Fruit fly (Drosophila melanogaster) whole organism, embryonic: ENCODE measurements around the gene CG14221.

Experiments
- Aef1 ChIP-seq: fragments of 200-800 bp; sonication (Bioruptor generic); IDR thresholded peaks from 3 replicates; pipeline ENCODE4 v1.3.6; 2022; ENCODE audit warnings: missing biosample characterization, missing genetic modification characterization
- Atf3 ChIP-seq: fragments of 200-800 bp; sonication (Bioruptor generic); optimal IDR thresholded peaks from 3 replicates; lab custom pipeline; 2016; ENCODE audit warnings: missing biosample characterization, missing genetic modification characterization
- Bgb ChIP-seq: fragments of 200-800 bp; sonication (Bioruptor generic); IDR thresholded peaks from 2 replicates; pipeline ENCODE4 v1.3.6; 2022; ENCODE audit warnings: missing biosample characterization, missing genetic modification characterization; ENCODE audit not compliant: partially characterized antibody
- CG12219 ChIP-seq: fragments of 200-800 bp; sonication (Bioruptor generic); optimal IDR thresholded peaks from 3 replicates; lab custom pipeline; 2018; ENCODE audit warnings: missing biosample characterization, mild to moderate bottlenecking, missing genetic modification characterization
- CG12299 ChIP-seq: fragments of 200-800 bp; sonication (Bioruptor generic); optimal IDR thresholded peaks from 2 replicates; lab custom pipeline; 2018; ENCODE audit warnings: missing biosample characterization, mild to moderate bottlenecking, missing genetic modification characterization
- CG12769 ChIP-seq: fragments of 200-800 bp; sonication (Bioruptor generic); optimal IDR thresholded peaks from 2 replicates; lab custom pipeline; 2019; ENCODE audit warnings: missing biosample characterization, mild to moderate bottlenecking, missing genetic modification characterization, moderate library complexity
- CG14710 ChIP-seq: fragments of 200-800 bp; sonication (Bioruptor generic); optimal IDR thresholded peaks from 3 replicates; lab custom pipeline; 2019; ENCODE audit warnings: missing biosample characterization, mild to moderate bottlenecking, missing genetic modification characterization, moderate library complexity
- CG15514 ChIP-seq: fragments of 200-800 bp; sonication (Bioruptor generic); optimal IDR thresholded peaks from 3 replicates; lab custom pipeline; 2017; ENCODE audit warnings: missing biosample characterization, missing genetic modification characterization, mild to moderate bottlenecking, moderate library complexity, missing genetic modification reagents
- CG16815 ChIP-seq: fragments of 200-800 bp; sonication (Bioruptor generic); optimal IDR thresholded peaks from 3 replicates; lab custom pipeline; 2017; ENCODE audit warnings: missing biosample characterization, mild to moderate bottlenecking, missing genetic modification characterization
- CG18011 ChIP-seq: fragments of 200-800 bp; sonication (Bioruptor generic); optimal IDR thresholded peaks from 2 replicates; lab custom pipeline; 2017; ENCODE audit warnings: missing biosample characterization, missing genetic modification characterization, mild to moderate bottlenecking, moderate library complexity, missing genotype
- CG43689 ChIP-seq: fragments of 200-800 bp; sonication (Bioruptor generic); IDR thresholded peaks from 2 replicates; pipeline ENCODE4 v1.3.6; 2022; ENCODE audit warnings: missing biosample characterization, missing genetic modification characterization
- CG4617 ChIP-seq: fragments of 200-800 bp; sonication (Bioruptor generic); optimal IDR thresholded peaks from 3 replicates; lab custom pipeline; 2016; ENCODE audit warnings: missing biosample characterization, missing genetic modification characterization, borderline replicate concordance
- CG4854 ChIP-seq: fragments of 200-800 bp; sonication (Bioruptor generic); optimal IDR thresholded peaks from 2 replicates; lab custom pipeline; 2016; ENCODE audit warnings: missing biosample characterization, missing genetic modification characterization, inconsistent platforms
- CG6813 ChIP-seq: fragments of 200-800 bp; sonication (Bioruptor generic); optimal IDR thresholded peaks from 2 replicates; lab custom pipeline; 2017; ENCODE audit warnings: missing biosample characterization, missing genetic modification characterization, mild to moderate bottlenecking, moderate library complexity, missing genetic modification reagents
- CG7372 ChIP-seq: fragments of 200-800 bp; sonication (Bioruptor generic); IDR thresholded peaks from 2 replicates; pipeline ENCODE4 v1.3.6; 2022; ENCODE audit warnings: missing biosample characterization, missing genetic modification characterization
- CG8359 ChIP-seq: fragments of 200-800 bp; sonication (Bioruptor generic); optimal IDR thresholded peaks from 2 replicates; lab custom pipeline; 2017; ENCODE audit warnings: missing biosample characterization, mild to moderate bottlenecking, missing genetic modification characterization, borderline replicate concordance
- CHES-1-like ChIP-seq: fragments of 200-800 bp; sonication (Bioruptor generic); optimal IDR thresholded peaks from 2 replicates; lab custom pipeline; 2016; ENCODE audit warnings: missing biosample characterization, missing genetic modification characterization
- CrebB ChIP-seq: fragments of 200-800 bp; sonication (Bioruptor generic); optimal IDR thresholded peaks from 3 replicates; lab custom pipeline; 2018; ENCODE audit warnings: missing biosample characterization, mild to moderate bottlenecking, missing genetic modification characterization
- E2f1 ChIP-seq: fragments of 200-800 bp; sonication (Bioruptor generic); IDR thresholded peaks from 2 replicates; pipeline ENCODE4 v1.3.6; 2022; ENCODE audit warnings: missing biosample characterization, missing genetic modification characterization
- E2f2 ChIP-seq: fragments of 200-800 bp; sonication (Bioruptor generic); IDR thresholded peaks from 2 replicates; pipeline ENCODE4 v1.3.6; 2022; ENCODE audit warnings: missing biosample characterization, missing genetic modification characterization
- Eip74EF ChIP-seq, 2 experiments: fragments of 200-800 bp in 1 of 2; fragments of >200 bp in 1 of 2; sonication (Bioruptor generic) in 1 of 2; optimal IDR thresholded peaks; 2 replicates each; lab custom pipeline; 2017 to 2019; ENCODE audit warnings: missing biosample characterization in 2 of 2, missing genetic modification characterization in 2 of 2, mild to moderate bottlenecking in 1 of 2, moderate library complexity in 1 of 2
- Ets65A ChIP-seq: fragments of 200-800 bp; sonication (Bioruptor generic); peaks from one replicate; lab custom pipeline; 2016; ENCODE audit warnings: missing biosample characterization, missing genetic modification characterization
- HLHmδ ChIP-seq: fragments of 200-800 bp; sonication (Bioruptor generic); optimal IDR thresholded peaks from 2 replicates; lab custom pipeline; 2018; ENCODE audit warnings: missing biosample characterization, mild to moderate bottlenecking, missing genetic modification characterization, moderate library complexity
- Hr3 ChIP-seq: fragments of 200-800 bp; sonication (Bioruptor generic); optimal IDR thresholded peaks from 3 replicates; lab custom pipeline; 2016; ENCODE audit warnings: missing biosample characterization, missing genetic modification characterization
- NC2β ChIP-seq: fragments of 200-800 bp; sonication (Bioruptor generic); optimal IDR thresholded peaks from 2 replicates; lab custom pipeline; 2016; ENCODE audit warnings: missing biosample characterization, missing genetic modification characterization
- NK7.1 ChIP-seq: fragments of 200-800 bp; sonication (Bioruptor generic); optimal IDR thresholded peaks from 3 replicates; lab custom pipeline; 2016; ENCODE audit warnings: missing biosample characterization, missing genetic modification characterization
- Optix ChIP-seq: fragments of 200-800 bp; sonication (Bioruptor generic); IDR thresholded peaks from 3 replicates; pipeline ENCODE4 v1.3.6; 2022; ENCODE audit warnings: missing biosample characterization, missing genetic modification characterization
- PHDP ChIP-seq: fragments of 200-800 bp; sonication (Bioruptor generic); optimal IDR thresholded peaks from 3 replicates; lab custom pipeline; 2018; ENCODE audit warnings: missing biosample characterization, mild to moderate bottlenecking, missing genetic modification characterization, moderate library complexity
- Scr ChIP-seq: fragments of 200-800 bp; sonication (Bioruptor generic); IDR thresholded peaks from 2 replicates; pipeline ENCODE4 v1.3.6; 2022; ENCODE audit warnings: missing biosample characterization, missing genetic modification characterization; ENCODE audit not compliant: partially characterized antibody
- TFAM ChIP-seq: fragments of 200-800 bp; sonication (Bioruptor generic); optimal IDR thresholded peaks from 2 replicates; lab custom pipeline; 2017; ENCODE audit warnings: missing biosample characterization, missing genetic modification characterization, inconsistent platforms
- Usf ChIP-seq: fragments of 200-800 bp; sonication (Bioruptor generic); optimal IDR thresholded peaks from 2 replicates; lab custom pipeline; 2017; ENCODE audit warnings: missing genotype, missing biosample characterization, missing genetic modification characterization
- al ChIP-seq: fragments of 200-800 bp; sonication (Bioruptor generic); IDR thresholded peaks from 2 replicates; pipeline ENCODE4 v1.3.6; 2022; ENCODE audit warnings: missing biosample characterization, missing genetic modification characterization
- cg ChIP-seq: fragments of 200-800 bp; sonication (Bioruptor generic); optimal IDR thresholded peaks from 3 replicates; lab custom pipeline; 2019; ENCODE audit warnings: missing biosample characterization, mild to moderate bottlenecking, missing genetic modification characterization, moderate library complexity
- disco-r ChIP-seq: fragments of 200-800 bp; sonication (Bioruptor generic); optimal IDR thresholded peaks from 2 replicates; lab custom pipeline; 2016; ENCODE audit warnings: missing biosample characterization, missing genetic modification characterization
- dpn ChIP-seq, 2 experiments: fragments of 200-800 bp; sonication (Bioruptor generic); optimal IDR thresholded peaks; 3 replicates each; lab custom pipeline; 2016; ENCODE audit warnings: missing biosample characterization in 2 of 2, missing genetic modification characterization in 2 of 2
- dysf ChIP-seq: fragments of 200-800 bp; sonication (Bioruptor generic); IDR thresholded peaks from 3 replicates; pipeline ENCODE4 v1.3.6; 2022; ENCODE audit warnings: missing biosample characterization, missing genetic modification characterization
- gcm2 ChIP-seq: fragments of 200-800 bp; sonication (Bioruptor generic); optimal IDR thresholded peaks from 2 replicates; lab custom pipeline; 2016; ENCODE audit warnings: missing biosample characterization, missing genetic modification characterization
- h ChIP-seq: fragments of >200 bp; optimal IDR thresholded peaks from 2 replicates; lab custom pipeline; 2017
- inv ChIP-seq: fragments of 200-800 bp; sonication (Bioruptor generic); IDR thresholded peaks from 2 replicates; pipeline ENCODE4 v1.3.6; 2022; ENCODE audit warnings: missing biosample characterization, missing genetic modification characterization; ENCODE audit not compliant: partially characterized antibody
- kni ChIP-seq: fragments of 200-800 bp; sonication (Bioruptor generic); optimal IDR thresholded peaks from 3 replicates; lab custom pipeline; 2017; ENCODE audit warnings: mild to moderate bottlenecking, missing biosample characterization, missing genetic modification reagents, missing genetic modification characterization
- lmd ChIP-seq: fragments of 200-800 bp; sonication (Bioruptor generic); IDR thresholded peaks from 2 replicates; pipeline ENCODE4 v1.3.6; 2022; ENCODE audit warnings: missing biosample characterization, missing genetic modification characterization
- mam ChIP-seq: fragments of 200-800 bp; sonication (Bioruptor generic); optimal IDR thresholded peaks from 3 replicates; lab custom pipeline; 2016; ENCODE audit warnings: missing biosample characterization, missing genetic modification characterization
- nau ChIP-seq: fragments of 200-800 bp; sonication (Bioruptor generic); optimal IDR thresholded peaks from 3 replicates; lab custom pipeline; 2017; ENCODE audit warnings: missing biosample characterization, mild to moderate bottlenecking, missing genetic modification characterization, missing genetic modification reagents
- pb ChIP-seq: fragments of 200-800 bp; sonication (Bioruptor generic); optimal IDR thresholded peaks from 3 replicates; lab custom pipeline; 2016; ENCODE audit warnings: missing biosample characterization, missing genetic modification characterization
- peb ChIP-seq: fragments of 200-800 bp; sonication (Bioruptor generic); IDR thresholded peaks from 2 replicates; pipeline ENCODE4 v1.3.6; 2022; ENCODE audit warnings: missing biosample characterization, missing genetic modification characterization
- repo ChIP-seq: fragments of 200-800 bp; sonication (Bioruptor generic); optimal IDR thresholded peaks from 2 replicates; lab custom pipeline; 2016; ENCODE audit warnings: missing biosample characterization, missing genetic modification characterization
- salm ChIP-seq: fragments of 200-800 bp; sonication (Bioruptor generic); optimal IDR thresholded peaks from 2 replicates; lab custom pipeline; 2018; ENCODE audit warnings: missing biosample characterization, mild to moderate bottlenecking, missing genetic modification characterization
- sd ChIP-seq: fragments of 200-800 bp; sonication (Bioruptor generic); optimal IDR thresholded peaks from 3 replicates; lab custom pipeline; 2018; ENCODE audit warnings: missing biosample characterization, mild to moderate bottlenecking, missing genetic modification characterization, moderate library complexity
- sima ChIP-seq: fragments of 200-800 bp; sonication (Bioruptor generic); optimal IDR thresholded peaks from 2 replicates; lab custom pipeline; 2016; ENCODE audit warnings: missing biosample characterization, missing genetic modification characterization
- stc ChIP-seq: fragments of 200-800 bp; sonication (Bioruptor generic); IDR thresholded peaks from 2 replicates; pipeline ENCODE4 v1.3.6; 2022; ENCODE audit warnings: missing biosample characterization, missing genetic modification characterization
- zen ChIP-seq: fragments of 200-800 bp; sonication (Bioruptor generic); optimal IDR thresholded peaks from 3 replicates; lab custom pipeline; 2018; ENCODE audit warnings: missing biosample characterization, mild to moderate bottlenecking, missing genetic modification characterization, moderate library complexity

CG14221 gene

DNA sequence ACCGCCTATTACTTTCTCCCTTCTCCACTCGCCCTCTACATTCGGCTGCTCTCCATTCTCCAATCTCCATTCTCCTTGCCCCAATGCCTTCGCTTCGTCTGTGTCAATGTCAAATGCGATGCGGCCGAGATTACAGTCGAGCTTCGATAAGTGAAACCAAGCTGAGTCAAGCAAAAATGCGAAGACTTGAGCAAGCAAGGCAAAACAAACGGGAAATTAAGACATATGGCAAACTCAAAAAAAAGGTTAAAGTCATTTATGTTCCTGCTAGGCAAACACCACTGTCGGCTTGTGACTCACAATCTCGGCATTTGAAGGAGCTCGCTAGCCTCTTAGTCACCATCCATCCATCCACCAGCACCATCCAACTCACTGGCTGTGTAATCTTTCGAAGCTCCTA, 47.4 kb upstream of the CG14221 start (continued):
- TF ChIP-seq TFAM = peak; percentile 62
- TF ChIP-seq inv (GFP tag; lab: Robert Waterston, UW) = no peak
- TF ChIP-seq Hr3 (GFP tag; lab: Kevin White, UChicago) = peak; percentile 95
- peak; percentile 98 for TF ChIP-seq CG16815 (GFP tag; lab: Kevin White, UChicago)
- TF ChIP-seq repo = peak; percentile 94
- peak; percentile 96 for TF ChIP-seq pb (GFP tag; lab: Kevin White, UChicago)
- TF ChIP-seq CrebB (tag; lab: Kevin White, UChicago) = peak; percentile 94
- TF ChIP-seq gcm2 (GFP tag; lab: Kevin White, UChicago) = peak; percentile 88
- peak; percentile 92 for TF ChIP-seq lmd (GFP tag; lab: Robert Waterston, UW)
- peak; percentile 88 for TF ChIP-seq stc (GFP tag; lab: Robert Waterston, UW)
- peak; percentile 92 for TF ChIP-seq CG6813 (GFP tag; lab: Kevin White, UChicago)
- peak; percentile 98 for TF ChIP-seq CHES-1-like
- TF ChIP-seq Eip74EF (GFP tag; optimal IDR thresholded peaks at IDR 0.05; lab: Kevin White, UChicago) = peak in 1 of 2 experiments; percentile 91
- peak; percentile 96 for TF ChIP-seq disco-r (GFP tag; lab: Kevin White, UChicago)
- TF ChIP-seq HLHmδ (GFP tag; lab: Kevin White, UChicago) = peak; percentile 44
- TF ChIP-seq al (GFP tag; lab: Robert Waterston, UW) = peak; percentile 84
- TF ChIP-seq CG14710 (tag; lab: Kevin White, UChicago) = peak; percentile 92
- peak; percentile 97 for TF ChIP-seq Optix
- TF ChIP-seq CG8359 (GFP tag; lab: Kevin White, UChicago) = peak; percentile 81
- TF ChIP-seq Atf3 = peak; percentile 97
- peak; percentile 92 for TF ChIP-seq CG43689
- TF ChIP-seq CG18011 (GFP tag; lab: Kevin White, UChicago) = peak; percentile 79
- peak; percentile 97 for TF ChIP-seq NC2β
- peak; percentile 88 for TF ChIP-seq peb (GFP tag; lab: Robert Waterston, UW)
- TF ChIP-seq CG12299 (tag; lab: Kevin White, UChicago) = peak; percentile 94
- TF ChIP-seq h (lab: Kevin White, UChicago) = no peak
- TF ChIP-seq mam (GFP tag; lab: Kevin White, UChicago) = peak; percentile 99
- peak; percentile 96 for TF ChIP-seq NK7.1 (GFP tag; lab: Kevin White, UChicago)
- TF ChIP-seq Ets65A (GFP tag; lab: Kevin White, UChicago) = peak; percentile 100
- TF ChIP-seq sima (GFP tag; lab: Kevin White, UChicago) = peak; percentile 75
- peak; percentile 80 for TF ChIP-seq E2f2 (GFP tag; lab: Robert Waterston, UW)
- TF ChIP-seq Usf (GFP tag; lab: Kevin White, UChicago) = peak; percentile 97
- TF ChIP-seq CG4617 = peak; percentile 91
- TF ChIP-seq dpn (GFP tag; optimal IDR thresholded peaks at IDR 0.05; lab: Kevin White, UChicago) = peak; percentile 98
- peak; percentile 95 for TF ChIP-seq PHDP (tag; lab: Kevin White, UChicago)
- peak; percentile 87 for TF ChIP-seq E2f1 (GFP tag; lab: Robert Waterston, UW)
- TF ChIP-seq salm (tag; lab: Kevin White, UChicago) = peak; percentile 94
- no peak for TF ChIP-seq cg (GFP tag; lab: Kevin White, UChicago)
- peak; percentile 98 for TF ChIP-seq CG12769 (tag; lab: Kevin White, UChicago)
- peak; percentile 86 for TF ChIP-seq CG7372
- no peak for TF ChIP-seq Scr (GFP tag; lab: Robert Waterston, UW)
- no peak for TF ChIP-seq Bgb
- peak; percentile 89 for TF ChIP-seq zen (tag; lab: Kevin White, UChicago)
- peak; percentile 81 for TF ChIP-seq CG15514 (GFP tag; lab: Kevin White, UChicago)
- peak; percentile 99 for TF ChIP-seq sd (tag; lab: Kevin White, UChicago)
- TF ChIP-seq CG4854 = peak; percentile 86
- TF ChIP-seq Aef1 = peak; percentile 93
- peak; percentile 97 for TF ChIP-seq CG12219 (GFP tag; lab: Kevin White, UChicago)
- no peak for TF ChIP-seq nau (GFP tag; lab: Kevin White, UChicago)
- TF ChIP-seq kni (GFP tag; lab: Kevin White, UChicago) = peak; percentile 91
- peak; percentile 95 for TF ChIP-seq dysf (GFP tag; lab: Robert Waterston, UW)
